Worm (Caenorhabditis elegans) whole organism, L1 larva: ENCODE results near the gene W09G12.7.

Experiments used
- C34B4.2 ChIP-seq: sonication (generic microtip); optimal IDR thresholded peaks from 2 replicates; lab custom pipeline; 2017; ENCODE audit warnings: mild to moderate bottlenecking, missing genetic modification characterization, missing compliant biosample characterization
- F16B12.6 ChIP-seq: fragments of 150-350 bp; optimal IDR thresholded peaks from 2 replicates; lab custom pipeline; 2014; ENCODE audit warnings: missing biosample characterization, missing genetic modification characterization
- Y116A8C.19 ChIP-seq: sonication (generic microtip); optimal IDR thresholded peaks from 2 replicates; lab custom pipeline; 2016; ENCODE audit warnings: missing compliant biosample characterization, missing genetic modification characterization, borderline replicate concordance
- ceh-63 ChIP-seq: fragments of 200-800 bp; sonication (Bioruptor generic); optimal IDR thresholded peaks from 2 replicates; lab custom pipeline; 2018; ENCODE audit warnings: mild to moderate bottlenecking, missing genetic modification characterization, missing compliant biosample characterization
- efl-1 ChIP-seq, 4 experiments: fragments of 150-350 bp; optimal IDR thresholded peaks in 3 of 4; peaks in 1 of 4; 1 replicate in 1 of 4; 2 replicates in 3 of 4; lab custom pipeline; 2014; ENCODE audit warnings: missing biosample characterization in 2 of 4, missing genetic modification characterization in 2 of 4, missing genetic modification reagents in 2 of 4
- elt-3 ChIP-seq, 6 experiments: fragments of 150-350 bp in 1 of 6; sonication (generic microtip); optimal IDR thresholded peaks; 2 replicates each; lab custom pipeline; 2017 to 2018; ENCODE audit warnings: missing biosample characterization in 6 of 6, missing genetic modification characterization in 6 of 6, inconsistent platforms in 1 of 6
- grh-1 ChIP-seq: fragments of 200-800 bp; sonication (Bioruptor generic); IDR thresholded peaks from 2 replicates; pipeline ENCODE4 v1.3.6; 2022; ENCODE audit warnings: missing genetic modification reagents, missing genetic modification characterization, missing compliant biosample characterization
- isw-1 ChIP-seq: fragments of 200-800 bp; sonication (Bioruptor generic); IDR thresholded peaks from 2 replicates; pipeline ENCODE4 v1.3.6; 2022; ENCODE audit warnings: missing genetic modification characterization, missing compliant biosample characterization
- jun-1 ChIP-seq: fragments of 150-350 bp; optimal IDR thresholded peaks from 2 replicates; lab custom pipeline; 2014; ENCODE audit warnings: missing biosample characterization, missing genetic modification reagents, missing genetic modification characterization
- lsy-2 ChIP-seq, 2 experiments: fragments of 150-350 bp; optimal IDR thresholded peaks; 2 replicates each; lab custom pipeline; 2014; ENCODE audit warnings: missing biosample characterization in 2 of 2, missing genetic modification characterization in 2 of 2
- nhr-20 ChIP-seq: sonication (generic microtip); optimal IDR thresholded peaks from 2 replicates; lab custom pipeline; 2016; ENCODE audit warnings: mild to moderate bottlenecking, missing genetic modification characterization, missing compliant biosample characterization
- nhr-28 ChIP-seq: fragments of 150-350 bp; optimal IDR thresholded peaks from 2 replicates; lab custom pipeline; 2014; ENCODE audit warnings: missing biosample characterization, missing genetic modification characterization
- nhr-71 ChIP-seq: sonication (generic microtip); optimal IDR thresholded peaks from 2 replicates; lab custom pipeline; 2016; ENCODE audit warnings: mild to moderate bottlenecking, missing genetic modification characterization, moderate library complexity, missing compliant biosample characterization
- pag-3 ChIP-seq: sonication (generic microtip); optimal IDR thresholded peaks from 2 replicates; lab custom pipeline; 2017; ENCODE audit warnings: missing genetic modification characterization, mild to moderate bottlenecking, missing compliant biosample characterization, antibody characterized with exemption, borderline replicate concordance; ENCODE audit not compliant: insufficient read depth
- rnt-1 ChIP-seq: sonication (generic microtip); optimal IDR thresholded peaks from 2 replicates; lab custom pipeline; 2016; ENCODE audit warnings: mild to moderate bottlenecking, missing genetic modification characterization, moderate library complexity, missing compliant biosample characterization
- snpc-4 ChIP-seq: fragments of 150-350 bp; optimal IDR thresholded peaks from 2 replicates; lab custom pipeline; 2014; ENCODE audit warnings: missing biosample characterization, missing genetic modification characterization
- unc-62 ChIP-seq: fragments of 150-350 bp; optimal IDR thresholded peaks from 2 replicates; lab custom pipeline; 2014; ENCODE audit warnings: missing biosample characterization, missing genetic modification reagents, missing genetic modification characterization
- unc-86 ChIP-seq: sonication (generic microtip); optimal IDR thresholded peaks from 2 replicates; lab custom pipeline; 2016; ENCODE audit warnings: missing genetic modification characterization, missing compliant biosample characterization
- xbp-1 ChIP-seq: sonication (generic microtip); optimal IDR thresholded peaks from 2 replicates; lab custom pipeline; 2016; ENCODE audit warnings: missing genetic modification characterization, missing compliant biosample characterization
- zag-1 ChIP-seq: fragments of 150-350 bp; optimal IDR thresholded peaks from 2 replicates; lab custom pipeline; 2014; ENCODE audit warnings: missing biosample characterization, missing genetic modification characterization

Gene W09G12.7

ce11 chrIV:1274583-1274982, 45.7 kb downstream of the W09G12.7 start, which contains the start of gene C09E9.1 (continued):
- TF ChIP-seq jun-1 (tag; lab: Kevin White, UChicago) (peak; percentile 59), pag-3 (tag; lab: Kevin White, UChicago) (no peak), zag-1 (tag; lab: Kevin White, UChicago) (no peak)

- TF ChIP-seq Y116A8C.19 (tag; lab: Kevin White, UChicago) (no peak), efl-1 (optimal IDR thresholded peaks at IDR 0.05; lab: Kevin White, UChicago) (no peak), efl-1 (GFP tag; optimal IDR thresholded peaks at IDR 0.05 in 1 of 2; lab: Kevin White, UChicago) (peak in 1 of 2 experiments; percentile 10)
Observed at ce11 chrIV:1275910-1276309, 47.0 kb downstream of the W09G12.7 start.

- no peak for TF ChIP-seq efl-1 (optimal IDR thresholded peaks at IDR 0.05; lab: Kevin White, UChicago)
- peak in 1 of 2 experiments; percentile 3 for TF ChIP-seq efl-1 (GFP tag; optimal IDR thresholded peaks at IDR 0.05 in 1 of 2; lab: Kevin White, UChicago)
- peak in 1 of 2 experiments; percentile 28 for TF ChIP-seq lsy-2 (tag; optimal IDR thresholded peaks at IDR 0.05; lab: Kevin White, UChicago)
- peak; percentile 5 for TF ChIP-seq F16B12.6 (tag; lab: Kevin White, UChicago)
- no peak for TF ChIP-seq snpc-4 (tag; lab: Kevin White, UChicago)
Observed at ce11 chrIV:1277067-1277466, 48.2 kb downstream of the W09G12.7 start.

ce11 chrIV:1278945-1279344, 50.1 kb downstream of the W09G12.7 start:
- TF ChIP-seq unc-86 (tag; lab: Kevin White, UChicago) (no peak), nhr-71 (tag; lab: Kevin White, UChicago) (no peak), C34B4.2 (tag; lab: Kevin White, UChicago) (no peak), ceh-63 (GFP tag; lab: Kevin White, UChicago) (no peak), unc-62 (GFP tag; lab: Kevin White, UChicago) (no peak), grh-1 (GFP tag; lab: Robert Waterston, UW) (no peak), nhr-28 (tag; lab: Kevin White, UChicago) (no peak), elt-3 (tag; optimal IDR thresholded peaks at IDR 0.05; lab: Kevin White, UChicago) (no peak), xbp-1 (tag; lab: Kevin White, UChicago) (no peak), rnt-1 (tag; lab: Kevin White, UChicago) (no peak), nhr-20 (tag; lab: Kevin White, UChicago) (no peak), isw-1 (no peak)
- TF ChIP-seq, all 84 proteins: peak for 0
